Fruit fly (Drosophila melanogaster): ENCODE results near the gene Ugt35D1.
A peak's percentile ranks its signal among the peaks of the same experiment; 100 is the strongest.

Ugt35D1 gene

dm6 chr3R:31421995-31422394 lies 26.9 kb upstream of the Ugt35D1 start (continued):
- TF ChIP-seq CG11762 (GFP tag; optimal IDR thresholded peaks at IDR 0.05; ENCODE audit: insufficient read depth) (no peak), Smox (GFP tag; optimal IDR thresholded peaks at IDR 0.05) (peak; percentile 23), CG34406 (GFP tag; optimal IDR thresholded peaks at IDR 0.05) (peak; percentile 6), vri (GFP tag; optimal IDR thresholded peaks at IDR 0.05) (no peak), cyc (GFP tag; optimal IDR thresholded peaks at IDR 0.05) (peak; percentile 2), CG10631 (GFP tag; optimal IDR thresholded peaks at IDR 0.05) (no peak), Gug (GFP tag; IDR thresholded peaks at IDR 0.05) (no peak), fkh (GFP tag; optimal IDR thresholded peaks at IDR 0.05) (no peak), CG3032 (tag; optimal IDR thresholded peaks at IDR 0.05) (no peak), CG10669 (GFP tag; optimal IDR thresholded peaks at IDR 0.05) (peak; percentile 11), CG32006 (GFP tag; optimal IDR thresholded peaks at IDR 0.05) (no peak), Eip78C (GFP tag) (peak; percentile 74), dac (GFP tag; optimal IDR thresholded peaks at IDR 0.05) (no peak), spab (GFP tag; optimal IDR thresholded peaks at IDR 0.05) (no peak)

- TF ChIP-seq CG3919 (GFP tag; optimal IDR thresholded peaks at IDR 0.05) (no peak), fd59A (GFP tag; optimal IDR thresholded peaks at IDR 0.05) (no peak), net (GFP tag; optimal IDR thresholded peaks at IDR 0.05) (no peak), CG6808 (GFP tag; optimal IDR thresholded peaks at IDR 0.05) (no peak), Eip78C (GFP tag) (peak; percentile 23), CG32006 (GFP tag; optimal IDR thresholded peaks at IDR 0.05) (no peak), Hr4 (GFP tag; optimal IDR thresholded peaks at IDR 0.05) (no peak)
Observed at dm6 chr3R:31420675-31421074, 25.6 kb upstream of the Ugt35D1 start.

dm6 chr3R:31419531-31419930 lies 24.4 kb upstream of the Ugt35D1 start:
- TF ChIP-seq Eip78C (GFP tag) (no peak), Gug (GFP tag; IDR thresholded peaks at IDR 0.05) (no peak), CG1621 (tag; optimal IDR thresholded peaks at IDR 0.05) (no peak), Smox (GFP tag; optimal IDR thresholded peaks at IDR 0.05) (no peak), achi (GFP tag; optimal IDR thresholded peaks at IDR 0.05) (no peak), fkh (GFP tag; optimal IDR thresholded peaks at IDR 0.05) (peak; percentile 59), CG6808 (GFP tag; optimal IDR thresholded peaks at IDR 0.05) (no peak)

dm6 chr3R:31409627-31410201 lies 14.6 kb upstream of the Ugt35D1 start:
- peak; percentile 55 for TF ChIP-seq Eip78C (GFP tag)
- no peak for TF ChIP-seq Eip93F (GFP tag; optimal IDR thresholded peaks at IDR 0.05)
- peak; percentile 7 for TF ChIP-seq CG1621 (tag; optimal IDR thresholded peaks at IDR 0.05)
- peak; percentile 48 for TF ChIP-seq esn (GFP tag; optimal IDR thresholded peaks at IDR 0.05)
- TF ChIP-seq svp (GFP tag): peak; percentile 68
- peak; percentile 6 for TF ChIP-seq CG34406 (GFP tag; optimal IDR thresholded peaks at IDR 0.05)
- no peak for TF ChIP-seq salr (GFP tag; optimal IDR thresholded peaks at IDR 0.05)
- peak; percentile 42 for TF ChIP-seq topi (GFP tag; optimal IDR thresholded peaks at IDR 0.05)
- TF ChIP-seq achi (GFP tag; optimal IDR thresholded peaks at IDR 0.05): no peak
- TF ChIP-seq lz (GFP tag; optimal IDR thresholded peaks at IDR 0.05): peak; percentile 39
- peak; percentile 18 for TF ChIP-seq OdsH (GFP tag; optimal IDR thresholded peaks at IDR 0.05)
- TF ChIP-seq Eip75B (GFP tag; optimal IDR thresholded peaks at IDR 0.05): peak; percentile 35
- TF ChIP-seq CG31627 (GFP tag; optimal IDR thresholded peaks at IDR 0.05): peak; percentile 27
- peak; percentile 36 for TF ChIP-seq Smox (GFP tag; optimal IDR thresholded peaks at IDR 0.05)
- TF ChIP-seq pdm3 (GFP tag; optimal IDR thresholded peaks at IDR 0.05): peak; percentile 32
- peak; percentile 22 for TF ChIP-seq Met (GFP tag; optimal IDR thresholded peaks at IDR 0.05)

dm6 chr3R:31407026-31407654 lies 12.0 kb upstream of the Ugt35D1 start:
- TF ChIP-seq svp (GFP tag): peak; percentile 97
- TF ChIP-seq salr (GFP tag; optimal IDR thresholded peaks at IDR 0.05): no peak
- TF ChIP-seq dac (GFP tag; optimal IDR thresholded peaks at IDR 0.05): no peak
- TF ChIP-seq Hr39 (GFP tag; optimal IDR thresholded peaks at IDR 0.05): no peak
- no peak for TF ChIP-seq achi (GFP tag; optimal IDR thresholded peaks at IDR 0.05)
- TF ChIP-seq CG9139 (GFP tag; optimal IDR thresholded peaks at IDR 0.05): no peak
- TF ChIP-seq CG6808 (GFP tag; optimal IDR thresholded peaks at IDR 0.05): peak; percentile 7
- no peak for TF ChIP-seq CG10669 (GFP tag; optimal IDR thresholded peaks at IDR 0.05)
- no peak for TF ChIP-seq fd85E (GFP tag; optimal IDR thresholded peaks at IDR 0.05)
- no peak for TF ChIP-seq CG34406 (GFP tag; optimal IDR thresholded peaks at IDR 0.05)
- TF ChIP-seq net (GFP tag; optimal IDR thresholded peaks at IDR 0.05): no peak
